Worm (Caenorhabditis elegans) whole organism, L1 larva: ENCODE data around the gene che-7.

ENCODE experiments used
- C04F5.9 ChIP-seq: sonication (generic microtip); optimal IDR thresholded peaks from 2 replicates; lab custom pipeline; 2016; ENCODE audit warnings: missing genetic modification characterization, missing compliant biosample characterization
- C16A3.4 ChIP-seq: fragments of 150-350 bp; optimal IDR thresholded peaks from 2 replicates; lab custom pipeline; 2014; ENCODE audit warnings: missing biosample characterization, missing genetic modification characterization
- C34B4.2 ChIP-seq: sonication (generic microtip); optimal IDR thresholded peaks from 2 replicates; lab custom pipeline; 2017; ENCODE audit warnings: mild to moderate bottlenecking, missing genetic modification characterization, missing compliant biosample characterization
- F16B12.6 ChIP-seq: fragments of 150-350 bp; optimal IDR thresholded peaks from 2 replicates; lab custom pipeline; 2014; ENCODE audit warnings: missing biosample characterization, missing genetic modification characterization
- alr-1 ChIP-seq: fragments of 200-800 bp; sonication (Bioruptor generic); optimal IDR thresholded peaks from 2 replicates; lab custom pipeline; 2018; ENCODE audit warnings: borderline replicate concordance, mild to moderate bottlenecking, missing genetic modification characterization, missing compliant biosample characterization
- aly-2 ChIP-seq: fragments of 150-350 bp; optimal IDR thresholded peaks from 2 replicates; lab custom pipeline; 2014; ENCODE audit warnings: missing biosample characterization, missing genetic modification characterization
- ama-1 ChIP-seq: fragments of 150-350 bp; optimal IDR thresholded peaks from 2 replicates; lab custom pipeline; 2014
- blmp-1 ChIP-seq: fragments of 150-350 bp; optimal IDR thresholded peaks from 2 replicates; lab custom pipeline; 2014; ENCODE audit warnings: missing biosample characterization, missing genetic modification characterization
- ceh-8 ChIP-seq: fragments of 200-800 bp; sonication (Bioruptor generic); optimal IDR thresholded peaks from 2 replicates; lab custom pipeline; 2018; ENCODE audit warnings: mild to moderate bottlenecking, missing genetic modification characterization, moderate library complexity, missing compliant biosample characterization
- ceh-82 ChIP-seq, 3 experiments: fragments of 150-350 bp in 1 of 3; sonication (generic microtip) in 2 of 3; optimal IDR thresholded peaks; 2 replicates each; lab custom pipeline; 2014 to 2017; ENCODE audit warnings: missing biosample characterization in 3 of 3, missing genetic modification characterization in 3 of 3
- dpl-1 ChIP-seq, 3 experiments: fragments of 150-350 bp in 2 of 3; sonication (generic microtip) in 1 of 3; optimal IDR thresholded peaks; 2 replicates each; lab custom pipeline; 2014 to 2017; ENCODE audit warnings: missing biosample characterization in 3 of 3, missing genetic modification characterization in 3 of 3, missing genetic modification reagents in 3 of 3
- efl-1 ChIP-seq, 4 experiments: fragments of 150-350 bp; optimal IDR thresholded peaks in 3 of 4; peaks in 1 of 4; 1 replicate in 1 of 4; 2 replicates in 3 of 4; lab custom pipeline; 2014; ENCODE audit warnings: missing biosample characterization in 2 of 4, missing genetic modification characterization in 2 of 4, missing genetic modification reagents in 2 of 4
- efl-3 ChIP-seq: fragments of 200-800 bp; sonication (Bioruptor generic); optimal IDR thresholded peaks from 2 replicates; lab custom pipeline; 2018; ENCODE audit warnings: mild to moderate bottlenecking, missing genetic modification characterization, missing compliant biosample characterization
- fkh-10 ChIP-seq: sonication (generic microtip); optimal IDR thresholded peaks from 2 replicates; lab custom pipeline; 2017; ENCODE audit warnings: missing biosample characterization, missing genetic modification reagents, missing genetic modification characterization
- grh-1 ChIP-seq: fragments of 200-800 bp; sonication (Bioruptor generic); IDR thresholded peaks from 2 replicates; pipeline ENCODE4 v1.3.6; 2022; ENCODE audit warnings: missing genetic modification reagents, missing genetic modification characterization, missing compliant biosample characterization
- hlh-17 ChIP-seq: fragments of 200-800 bp; sonication (Bioruptor generic); optimal IDR thresholded peaks from 2 replicates; lab custom pipeline; 2018; ENCODE audit warnings: missing genetic modification characterization, mild to moderate bottlenecking, missing compliant biosample characterization, moderate library complexity, borderline replicate concordance
- hlh-4 ChIP-seq: sonication (generic microtip); optimal IDR thresholded peaks from 2 replicates; lab custom pipeline; 2016; ENCODE audit warnings: mild to moderate bottlenecking, missing genetic modification characterization, missing compliant biosample characterization
- irx-1 ChIP-seq: sonication (generic microtip); optimal IDR thresholded peaks from 2 replicates; lab custom pipeline; 2016; ENCODE audit warnings: missing genetic modification characterization, missing compliant biosample characterization
- lin-35 ChIP-seq, 2 experiments: fragments of 150-350 bp; optimal IDR thresholded peaks; 2 replicates each; lab custom pipeline; 2014; ENCODE audit warnings: missing biosample characterization in 2 of 2, missing genetic modification characterization in 2 of 2, missing genetic modification reagents in 2 of 2
- lsy-2 ChIP-seq, 2 experiments: fragments of 150-350 bp; optimal IDR thresholded peaks; 2 replicates each; lab custom pipeline; 2014; ENCODE audit warnings: missing biosample characterization in 2 of 2, missing genetic modification characterization in 2 of 2
- mep-1 ChIP-seq: fragments of 150-350 bp; optimal IDR thresholded peaks from 2 replicates; lab custom pipeline; 2014; ENCODE audit warnings: missing biosample characterization, missing genetic modification characterization
- nhr-19 ChIP-seq: fragments of 200-800 bp; sonication (Bioruptor generic); conservative IDR thresholded peaks from 2 replicates; pipeline ENCODE4 v1.3.6; 2022; ENCODE audit warnings: missing genetic modification characterization, missing compliant biosample characterization
- nhr-237 ChIP-seq: fragments of 150-350 bp; optimal IDR thresholded peaks from 2 replicates; lab custom pipeline; 2014; ENCODE audit warnings: missing biosample characterization, missing genetic modification characterization
- nhr-47 ChIP-seq: sonication (generic microtip); optimal IDR thresholded peaks from 2 replicates; lab custom pipeline; 2016; ENCODE audit warnings: mild to moderate bottlenecking, missing genetic modification characterization, moderate library complexity, missing compliant biosample characterization
- nhr-77 ChIP-seq: fragments of 150-350 bp; optimal IDR thresholded peaks from 2 replicates; lab custom pipeline; 2014; ENCODE audit warnings: missing biosample characterization, missing genetic modification characterization
- pax-3 ChIP-seq: fragments of 200-800 bp; sonication (Bioruptor generic); optimal IDR thresholded peaks from 2 replicates; lab custom pipeline; 2018; ENCODE audit warnings: mild to moderate bottlenecking, missing genetic modification characterization, moderate library complexity, missing compliant biosample characterization
- pqm-1 ChIP-seq: sonication (generic microtip); optimal IDR thresholded peaks from 3 replicates; lab custom pipeline; 2017; ENCODE audit warnings: missing biosample characterization, missing genetic modification characterization
- rnt-1 ChIP-seq: sonication (generic microtip); optimal IDR thresholded peaks from 2 replicates; lab custom pipeline; 2016; ENCODE audit warnings: mild to moderate bottlenecking, missing genetic modification characterization, moderate library complexity, missing compliant biosample characterization
- skn-1 ChIP-seq: fragments of 150-350 bp; optimal IDR thresholded peaks from 2 replicates; lab custom pipeline; 2014; ENCODE audit warnings: missing biosample characterization, missing genetic modification characterization
- sox-4 ChIP-seq: sonication (generic microtip); optimal IDR thresholded peaks from 2 replicates; lab custom pipeline; 2016; ENCODE audit warnings: missing genetic modification characterization, missing compliant biosample characterization
- tbx-2 ChIP-seq: sonication (generic microtip); optimal IDR thresholded peaks from 2 replicates; lab custom pipeline; 2016; ENCODE audit warnings: missing genetic modification characterization, missing compliant biosample characterization
- tlp-1 ChIP-seq: fragments of 150-350 bp; optimal IDR thresholded peaks from 2 replicates; lab custom pipeline; 2014; ENCODE audit warnings: missing biosample characterization, missing genetic modification characterization
- unc-30 ChIP-seq: sonication (generic microtip); optimal IDR thresholded peaks from 2 replicates; lab custom pipeline; 2017; ENCODE audit warnings: missing biosample characterization, missing genetic modification characterization
- unc-98 ChIP-seq: fragments of 200-800 bp; sonication (Bioruptor generic); IDR thresholded peaks from 2 replicates; pipeline ENCODE4 v1.3.6; 2022; ENCODE audit warnings: missing genetic modification characterization, missing compliant biosample characterization
- zip-4 ChIP-seq: fragments of 200-800 bp; sonication (Bioruptor generic); optimal IDR thresholded peaks from 2 replicates; lab custom pipeline; 2018; ENCODE audit warnings: mild to moderate bottlenecking, missing genetic modification characterization, moderate library complexity, missing compliant biosample characterization
- ztf-11 ChIP-seq, 2 experiments: sonication (generic microtip); optimal IDR thresholded peaks; 2 replicates each; lab custom pipeline; 2016 to 2017; ENCODE audit warnings: missing genetic modification characterization in 2 of 2, missing biosample characterization in 1 of 2, missing compliant biosample characterization in 1 of 2
- ztf-4 ChIP-seq: fragments of 150-350 bp; optimal IDR thresholded peaks from 2 replicates; lab custom pipeline; 2014; ENCODE audit warnings: missing biosample characterization, missing genetic modification characterization

The che-7 gene

DNA sequence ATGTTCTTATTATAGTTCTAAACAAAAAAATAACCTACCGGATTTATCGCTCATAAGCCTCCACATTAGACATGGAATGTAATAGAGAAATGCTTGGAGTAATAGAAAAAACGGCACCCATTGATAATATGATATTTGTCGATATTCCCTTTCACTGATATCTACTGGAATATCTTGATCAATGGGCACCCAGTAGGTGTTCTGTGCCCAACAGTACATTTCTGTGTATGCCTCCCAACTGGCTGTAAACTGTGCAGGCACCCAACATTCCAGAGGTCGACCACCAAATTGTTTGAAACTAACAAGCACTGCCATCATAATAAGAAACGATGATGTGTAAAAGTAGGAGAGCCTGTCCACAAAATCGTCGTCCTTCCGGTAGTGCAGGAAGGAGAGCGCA, 4.6 kb downstream of the che-7 start:
- TF ChIP-seq tbx-2 (tag; lab: Kevin White, UChicago) (no peak), ceh-82 (tag; optimal IDR thresholded peaks at IDR 0.05; lab: Kevin White, UChicago) (no peak), irx-1 (no peak), aly-2 (no peak)

DNA sequence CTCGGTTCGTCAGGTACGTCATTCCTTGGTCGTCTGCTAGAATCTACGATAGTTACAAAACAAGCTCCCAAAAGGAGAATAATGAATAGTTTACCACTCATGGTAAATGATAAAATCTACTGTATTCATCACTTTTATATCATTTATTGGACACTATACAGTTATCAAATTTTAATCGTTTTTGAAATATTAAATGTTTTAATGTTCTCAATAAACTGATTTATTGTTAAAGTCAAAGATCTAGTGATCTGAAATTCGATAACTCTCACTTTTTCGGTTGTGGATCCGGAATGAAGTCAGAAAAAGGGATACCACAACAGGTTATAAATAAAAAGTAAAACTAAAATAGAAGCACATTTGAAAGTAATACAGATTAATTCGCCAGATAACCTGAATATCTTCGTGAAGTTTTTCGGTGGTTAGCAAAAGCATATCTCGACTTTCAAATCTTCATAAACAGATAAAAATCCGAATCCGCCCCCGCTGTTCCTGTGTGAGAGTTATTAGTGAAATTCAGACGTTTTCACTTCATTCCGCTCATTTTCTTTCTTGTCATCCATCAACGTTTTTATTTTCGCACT, 10.2 kb downstream of the che-7 start, which contains the start of the genes clec-217 and F26D11.2:
Gene clec-217, minus strand, starts transcription at position 101 of the 581 bp plus-strand sequence.
Gene F26D11.2, plus strand, starts transcription at position 531 of the 581 bp plus-strand sequence.
- TF ChIP-seq ztf-4 (tag; lab: Kevin White, UChicago) (no peak), blmp-1 (tag; lab: Kevin White, UChicago) (peak; percentile 40), F16B12.6 (tag; lab: Kevin White, UChicago) (no peak)

DNA sequence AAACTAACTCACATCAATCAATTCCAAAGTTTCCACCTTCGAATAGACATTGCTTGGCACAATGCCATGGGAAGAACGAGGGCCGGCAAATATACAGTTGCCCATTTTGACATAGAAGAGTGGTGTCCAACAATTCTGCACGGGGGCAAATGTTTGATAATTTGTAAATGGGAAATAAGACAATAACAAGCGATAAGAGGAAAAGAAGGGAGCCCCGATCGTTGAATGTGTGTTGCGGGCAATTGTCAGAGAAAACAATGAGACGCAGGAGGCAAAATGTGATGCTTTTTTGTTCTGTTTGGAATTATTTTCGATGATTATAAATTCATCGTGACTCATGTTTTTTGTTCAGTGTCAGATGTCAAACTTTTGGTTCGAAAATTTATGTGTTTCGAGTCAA, 12.8 kb downstream of the che-7 start, which contains the start of gene pals-34:
Gene pals-34, minus strand, starts transcription at position 280 of the 400 bp plus-strand sequence.
- no peak for TF ChIP-seq zip-4 (GFP tag; lab: Kevin White, UChicago)
- no peak for TF ChIP-seq efl-1 (optimal IDR thresholded peaks at IDR 0.05; lab: Kevin White, UChicago)
- TF ChIP-seq efl-1 (GFP tag; optimal IDR thresholded peaks at IDR 0.05 in 1 of 2; lab: Kevin White, UChicago): peak in 1 of 2 experiments; percentile 87

DNA sequence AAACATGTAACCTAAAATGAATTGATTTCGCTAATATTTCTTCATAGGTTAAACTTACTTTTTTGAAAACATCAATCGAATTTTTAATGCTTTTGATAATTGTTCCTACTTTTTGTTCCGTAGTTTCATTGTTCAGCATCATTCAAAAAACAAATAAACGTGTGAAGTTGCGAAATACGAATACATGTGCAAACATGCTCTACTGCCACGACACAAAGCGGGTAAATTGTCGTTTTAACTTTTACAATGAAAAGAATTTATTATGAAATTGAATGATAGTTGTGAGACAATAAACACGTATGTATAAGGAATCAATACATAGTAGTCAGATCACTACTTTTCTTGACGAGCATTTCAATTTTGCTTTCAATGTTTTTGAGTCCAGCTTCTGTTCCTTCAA, 13.8 kb downstream of the che-7 start, which contains the start of gene F26D11.12:
Gene F26D11.12, minus strand, starts transcription at position 145 of the 400 bp plus-strand sequence.
- TF ChIP-seq lin-35 (GFP tag; optimal IDR thresholded peaks at IDR 0.05; lab: Kevin White, UChicago): peak; percentile 22 to 86
- peak; percentile 56 to 66 for TF ChIP-seq efl-1 (optimal IDR thresholded peaks at IDR 0.05; lab: Kevin White, UChicago)
- TF ChIP-seq efl-1 (GFP tag; optimal IDR thresholded peaks at IDR 0.05 in 1 of 2; lab: Kevin White, UChicago): peak; percentile 68 to 98
- peak; percentile 38 for TF ChIP-seq zip-4 (GFP tag; lab: Kevin White, UChicago)
- TF ChIP-seq tlp-1 (tag; lab: Kevin White, UChicago): no peak
- TF ChIP-seq skn-1 (tag; lab: Kevin White, UChicago): peak; percentile 62
- peak in 1 of 3 experiments; percentile 4 for TF ChIP-seq ceh-82 (tag; optimal IDR thresholded peaks at IDR 0.05; lab: Kevin White, UChicago)
- peak in 1 of 2 experiments; percentile 44 for TF ChIP-seq lsy-2 (tag; optimal IDR thresholded peaks at IDR 0.05; lab: Kevin White, UChicago)
- peak; percentile 15 for TF ChIP-seq C16A3.4 (tag; lab: Kevin White, UChicago)
- peak; percentile 44 to 73 (median 66) for TF ChIP-seq dpl-1 (GFP tag; optimal IDR thresholded peaks at IDR 0.05; lab: Kevin White, UChicago)
- TF ChIP-seq pax-3 (tag; lab: Kevin White, UChicago): no peak
- TF ChIP-seq fkh-10 (GFP tag; lab: Kevin White, UChicago): no peak

DNA sequence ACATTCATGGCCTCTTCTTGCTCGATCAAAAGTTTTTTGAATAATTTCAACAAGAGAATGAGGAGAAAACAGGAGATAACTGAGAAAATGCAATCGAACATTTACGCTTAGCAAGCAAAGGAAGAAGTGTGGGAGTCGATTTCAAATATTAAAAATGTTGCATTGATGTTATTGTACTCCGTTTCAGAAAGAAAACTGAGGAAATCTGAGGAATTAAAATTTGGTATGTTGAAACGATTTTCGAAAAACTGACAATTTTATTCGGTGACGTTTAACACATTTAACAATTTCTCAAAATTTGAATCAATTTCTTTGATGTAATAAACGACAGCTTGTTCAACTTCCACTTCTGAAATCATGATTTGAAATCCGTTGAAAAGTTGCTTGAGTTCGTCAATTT, 14.5 kb downstream of the che-7 start, which contains the start of gene F26D11.13:
Gene F26D11.13, minus strand, starts transcription at position 101 of the 400 bp plus-strand sequence.
- TF ChIP-seq grh-1 (GFP tag; lab: Robert Waterston, UW) (no peak), C04F5.9 (tag; lab: Kevin White, UChicago) (no peak), nhr-237 (tag; lab: Kevin White, UChicago) (no peak), efl-3 (GFP tag; lab: Kevin White, UChicago) (no peak), C34B4.2 (no peak), ama-1 (lab: Kevin White, UChicago) (no peak), dpl-1 (GFP tag; optimal IDR thresholded peaks at IDR 0.05; lab: Kevin White, UChicago) (no peak)

DNA sequence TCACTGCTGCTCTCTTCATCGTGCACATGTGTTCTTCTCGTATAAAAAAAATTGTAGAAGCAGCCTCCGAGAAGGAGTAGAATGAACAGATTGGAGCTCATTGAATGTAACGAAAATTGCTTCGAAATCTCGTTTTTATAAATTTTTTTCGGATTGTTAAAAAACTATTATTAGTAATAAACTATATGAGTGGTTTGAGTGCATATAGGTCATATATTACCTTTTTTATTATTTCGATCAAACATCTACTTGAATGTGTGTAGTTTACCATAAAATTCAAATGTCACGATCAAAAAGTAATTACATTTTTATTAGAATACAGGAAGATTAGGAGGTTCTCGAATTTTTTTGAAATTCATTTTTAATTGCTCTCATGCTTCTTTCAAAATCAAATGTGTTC, 16.2 kb downstream of the che-7 start, which contains the start of gene clec-216:
Gene clec-216, minus strand, starts transcription at position 101 of the 400 bp plus-strand sequence.
- TF ChIP-seq sox-4 (tag; lab: Kevin White, UChicago) (no peak), hlh-4 (no peak), rnt-1 (tag; lab: Kevin White, UChicago) (no peak), pqm-1 (tag; lab: Kevin White, UChicago) (no peak), ceh-8 (GFP tag; lab: Kevin White, UChicago) (no peak), mep-1 (tag; lab: Kevin White, UChicago) (no peak), nhr-77 (tag; lab: Kevin White, UChicago) (no peak), tbx-2 (tag; lab: Kevin White, UChicago) (no peak), hlh-17 (GFP tag; lab: Kevin White, UChicago) (no peak), dpl-1 (GFP tag; optimal IDR thresholded peaks at IDR 0.05; lab: Kevin White, UChicago) (no peak), ztf-11 (tag; optimal IDR thresholded peaks at IDR 0.05; lab: Kevin White, UChicago) (no peak), nhr-19 (GFP tag; lab: Robert Waterston, UW) (no peak), nhr-47 (tag; lab: Kevin White, UChicago) (no peak), unc-98 (no peak), unc-30 (tag; lab: Kevin White, UChicago) (no peak), alr-1 (no peak), tlp-1 (tag; lab: Kevin White, UChicago) (no peak), nhr-237 (tag; lab: Kevin White, UChicago) (no peak)
